Fruit fly (Drosophila melanogaster) whole organism, adult: Measurements from ENCODE around the gene CG32073.
A peak's percentile ranks its signal among the peaks of the same experiment; 100 is the strongest.

Source experiments
- CG11617 ChIP-seq: fragments of 200-800 bp; sonication (Bioruptor generic); optimal IDR thresholded peaks from 2 replicates; lab custom pipeline; 2017; ENCODE audit warnings: mild to moderate bottlenecking, missing biosample characterization, missing genetic modification reagents, missing genetic modification characterization
- CG12768 ChIP-seq: fragments of 200-800 bp; sonication (Bioruptor generic); optimal IDR thresholded peaks from 2 replicates; lab custom pipeline; 2017; ENCODE audit warnings: missing biosample characterization, missing genetic modification characterization, mild to moderate bottlenecking, moderate library complexity, missing genetic modification reagents
- CG14711 ChIP-seq: fragments of 200-800 bp; sonication (Bioruptor generic); optimal IDR thresholded peaks from 2 replicates; lab custom pipeline; 2018; ENCODE audit warnings: missing biosample characterization, mild to moderate bottlenecking, missing genetic modification characterization, moderate library complexity
- CG1620 ChIP-seq: fragments of 200-800 bp; sonication (Bioruptor generic); optimal IDR thresholded peaks from 2 replicates; lab custom pipeline; 2016; ENCODE audit warnings: missing biosample characterization, missing genetic modification characterization
- CG33017 ChIP-seq: fragments of 200-800 bp; sonication (Bioruptor generic); optimal IDR thresholded peaks from 2 replicates; lab custom pipeline; 2018; ENCODE audit warnings: missing biosample characterization, mild to moderate bottlenecking, missing genetic modification characterization, moderate library complexity
- CG5204 ChIP-seq: fragments of 200-800 bp; sonication (Bioruptor generic); optimal IDR thresholded peaks from 2 replicates; lab custom pipeline; 2016; ENCODE audit warnings: missing biosample characterization, missing genetic modification characterization
- CG7045 ChIP-seq: fragments of 200-800 bp; sonication (Bioruptor generic); optimal IDR thresholded peaks from 2 replicates; lab custom pipeline; 2017; ENCODE audit warnings: missing biosample characterization, mild to moderate bottlenecking, missing genetic modification characterization
- CG7101 ChIP-seq: fragments of 200-800 bp; sonication (Bioruptor generic); optimal IDR thresholded peaks from 2 replicates; lab custom pipeline; 2018; ENCODE audit warnings: missing biosample characterization, mild to moderate bottlenecking, missing genetic modification characterization, moderate library complexity
- Clk ChIP-seq: fragments of 200-800 bp; sonication (Bioruptor generic); optimal IDR thresholded peaks from 2 replicates; lab custom pipeline; 2017; ENCODE audit warnings: missing biosample characterization, missing genetic modification characterization
- Crg-1 ChIP-seq: fragments of 200-800 bp; sonication (Bioruptor generic); optimal IDR thresholded peaks from 2 replicates; lab custom pipeline; 2016; ENCODE audit warnings: missing biosample characterization, missing genetic modification characterization
- Hr96 ChIP-seq: fragments of 200-800 bp; sonication (Bioruptor generic); optimal IDR thresholded peaks from 2 replicates; lab custom pipeline; 2016; ENCODE audit warnings: missing biosample characterization, missing genetic modification characterization
- Mnt ChIP-seq: fragments of 200-800 bp; sonication (Bioruptor generic); optimal IDR thresholded peaks from 2 replicates; lab custom pipeline; 2016; ENCODE audit warnings: missing biosample characterization, mild to moderate bottlenecking, missing genetic modification characterization
- bab1 ChIP-seq: fragments of 200-800 bp; sonication (Bioruptor generic); optimal IDR thresholded peaks from 3 replicates; lab custom pipeline; 2019; ENCODE audit warnings: missing biosample characterization, mild to moderate bottlenecking, missing genetic modification characterization, moderate library complexity
- cic ChIP-seq: fragments of 200-800 bp; sonication (Bioruptor generic); optimal IDR thresholded peaks from 2 replicates; lab custom pipeline; 2017; ENCODE audit warnings: missing biosample characterization, mild to moderate bottlenecking, missing genetic modification characterization, moderate library complexity
- cnc ChIP-seq, 2 experiments: fragments of >200 bp; optimal IDR thresholded peaks; 2 replicates each; lab custom pipeline; 2017
- kay ChIP-seq: fragments of 200-800 bp; sonication (Bioruptor generic); peaks from one replicate; lab custom pipeline; 2016; ENCODE audit warnings: missing biosample characterization, missing genetic modification characterization, borderline replicate concordance
- ovo ChIP-seq: fragments of 200-800 bp; sonication (Bioruptor generic); optimal IDR thresholded peaks from 2 replicates; lab custom pipeline; 2016; ENCODE audit warnings: missing biosample characterization, missing genetic modification characterization
- pad ChIP-seq: fragments of 200-800 bp; sonication (Bioruptor generic); optimal IDR thresholded peaks from 3 replicates; lab custom pipeline; 2017; ENCODE audit warnings: missing biosample characterization, missing genetic modification characterization, mild to moderate bottlenecking, moderate library complexity, missing genetic modification reagents
- tj ChIP-seq: fragments of 200-800 bp; sonication (Bioruptor generic); optimal IDR thresholded peaks from 3 replicates; lab custom pipeline; 2017; ENCODE audit warnings: missing biosample characterization, mild to moderate bottlenecking, missing genetic modification characterization, moderate library complexity
- toe ChIP-seq: fragments of 200-800 bp; sonication (Bioruptor generic); optimal IDR thresholded peaks from 2 replicates; lab custom pipeline; 2016; ENCODE audit warnings: missing biosample characterization, missing genetic modification characterization

The CG32073 gene

dm6 chr3L:11096195-11096908 is 11.0 kb downstream of the CG32073 start, which contains the start of the genes CG46439, Iyd and CG33947:
TSS of gene CG46439 (minus strand) at chr3L:11096245.
TSS of gene Iyd (minus strand) at chr3L:11096245.
TSS of gene CG33947 (plus strand) at chr3L:11096496.
- peak; percentile 53 for TF ChIP-seq Mnt
- TF ChIP-seq cic: peak; percentile 33
- TF ChIP-seq pad (GFP tag; lab: Kevin White, UChicago): no peak
- TF ChIP-seq CG12768 (GFP tag; lab: Kevin White, UChicago): peak; percentile 43
- TF ChIP-seq tj (GFP tag; lab: Kevin White, UChicago): peak; percentile 46
- peak; percentile 8 for TF ChIP-seq CG1620 (GFP tag; lab: Kevin White, UChicago)
- peak; percentile 54 for TF ChIP-seq Crg-1 (GFP tag; lab: Kevin White, UChicago)
- no peak for TF ChIP-seq CG5204
- TF ChIP-seq Clk (GFP tag; lab: Kevin White, UChicago): no peak
- TF ChIP-seq CG7101 (tag; lab: Kevin White, UChicago): peak; percentile 29
- TF ChIP-seq bab1: peak; percentile 64

dm6 chr3L:11094279-11094678 is 13.1 kb downstream of the CG32073 start:
- TF ChIP-seq CG33017 (tag; lab: Kevin White, UChicago) (no peak), toe (GFP tag; lab: Kevin White, UChicago) (no peak), Clk (GFP tag; lab: Kevin White, UChicago) (no peak), CG7101 (tag; lab: Kevin White, UChicago) (no peak), cic (no peak), pad (GFP tag; lab: Kevin White, UChicago) (no peak), Crg-1 (GFP tag; lab: Kevin White, UChicago) (no peak), CG12768 (GFP tag; lab: Kevin White, UChicago) (no peak)

DNA sequence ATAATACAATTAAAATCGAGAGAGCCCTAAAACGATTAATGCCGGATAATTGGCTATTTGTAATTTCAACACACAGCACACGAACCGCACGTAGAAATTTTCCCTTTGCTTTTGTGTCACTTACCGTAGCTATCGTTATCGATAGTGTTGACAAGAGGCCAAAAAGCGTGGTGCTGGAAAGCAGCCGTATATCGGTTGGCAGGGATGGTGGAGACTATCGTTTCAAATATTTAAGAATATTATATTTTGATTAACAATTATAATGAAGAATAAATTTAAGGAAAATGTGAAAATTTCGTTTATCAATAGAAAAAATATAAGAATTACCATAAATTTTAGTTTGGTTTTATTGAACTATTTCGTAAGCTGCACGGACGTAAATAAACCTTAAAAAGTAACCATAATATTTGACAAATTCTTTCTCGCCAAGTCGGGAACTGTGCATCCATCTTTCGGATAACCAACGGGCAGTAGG is 14.3 kb downstream of the CG32073 start, which contains the start of gene JIL-1:
Gene JIL-1, minus strand, starts transcription at position 148 of the 475 bp plus-strand sequence.
- TF ChIP-seq CG1620 (GFP tag; lab: Kevin White, UChicago): peak; percentile 83
- TF ChIP-seq pad (GFP tag; lab: Kevin White, UChicago): peak; percentile 75
- TF ChIP-seq cic: no peak
- TF ChIP-seq CG33017 (tag; lab: Kevin White, UChicago): peak; percentile 66
- peak; percentile 55 for TF ChIP-seq CG7045 (GFP tag; lab: Kevin White, UChicago)
- TF ChIP-seq Crg-1 (GFP tag; lab: Kevin White, UChicago): peak; percentile 86
- TF ChIP-seq CG11617: peak; percentile 7
- TF ChIP-seq Mnt: peak; percentile 78
- TF ChIP-seq CG7101 (tag; lab: Kevin White, UChicago): peak; percentile 82
- no peak for TF ChIP-seq tj (GFP tag; lab: Kevin White, UChicago)
- peak; percentile 47 for TF ChIP-seq CG14711 (tag; lab: Kevin White, UChicago)
- peak; percentile 75 for TF ChIP-seq toe (GFP tag; lab: Kevin White, UChicago)
- peak; percentile 57 for TF ChIP-seq ovo
- peak; percentile 69 for TF ChIP-seq CG5204
- peak; percentile 90 for TF ChIP-seq kay
- TF ChIP-seq cnc (optimal IDR thresholded peaks at IDR 0.05; lab: Kevin White, UChicago): no peak
- peak; percentile 80 for TF ChIP-seq bab1
- peak; percentile 76 for TF ChIP-seq CG12768 (GFP tag; lab: Kevin White, UChicago)
- TF ChIP-seq Clk (GFP tag; lab: Kevin White, UChicago): peak; percentile 67
- TF ChIP-seq Hr96 (GFP tag; lab: Kevin White, UChicago): peak; percentile 73

DNA sequence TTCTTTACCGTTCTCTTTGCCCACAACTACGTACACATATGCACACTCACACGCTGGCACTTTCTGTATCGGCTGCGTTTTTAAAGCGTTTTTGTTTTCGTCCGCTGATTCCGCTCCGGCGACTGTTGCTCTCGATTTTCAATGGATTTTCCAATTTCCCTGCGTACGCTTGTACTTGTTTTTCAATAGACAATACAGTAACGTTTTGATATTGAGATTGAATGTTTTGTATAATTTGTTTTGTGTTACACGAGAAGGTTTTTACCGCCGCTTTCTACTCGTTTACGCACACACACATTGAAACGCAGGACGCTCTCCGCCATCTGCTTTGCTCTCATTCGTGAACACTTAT is 14.8 kb downstream of the CG32073 start:
- TF ChIP-seq bab1 (no peak), ovo (no peak), CG5204 (no peak), cic (peak; percentile 3)

dm6 chr3L:11091943-11092609 is 15.3 kb downstream of the CG32073 start:
- TF ChIP-seq Crg-1 (GFP tag; lab: Kevin White, UChicago): peak; percentile 90
- TF ChIP-seq CG7101 (tag; lab: Kevin White, UChicago): peak; percentile 78
- TF ChIP-seq pad (GFP tag; lab: Kevin White, UChicago): peak; percentile 76
- peak; percentile 63 for TF ChIP-seq CG11617
- peak; percentile 50 for TF ChIP-seq CG33017 (tag; lab: Kevin White, UChicago)
- TF ChIP-seq Clk (GFP tag; lab: Kevin White, UChicago): peak; percentile 53
- peak; percentile 24 for TF ChIP-seq CG5204
- no peak for TF ChIP-seq cnc (optimal IDR thresholded peaks at IDR 0.05; lab: Kevin White, UChicago)
- no peak for TF ChIP-seq bab1
- peak; percentile 82 for TF ChIP-seq cic
- peak; percentile 56 for TF ChIP-seq CG7045 (GFP tag; lab: Kevin White, UChicago)
- TF ChIP-seq CG12768 (GFP tag; lab: Kevin White, UChicago): peak; percentile 82
- peak; percentile 79 for TF ChIP-seq CG1620 (GFP tag; lab: Kevin White, UChicago)
- TF ChIP-seq ovo: peak; percentile 7
- peak; percentile 54 for TF ChIP-seq CG14711 (tag; lab: Kevin White, UChicago)
- peak; percentile 75 for TF ChIP-seq toe (GFP tag; lab: Kevin White, UChicago)
- peak; percentile 51 for TF ChIP-seq tj (GFP tag; lab: Kevin White, UChicago)
- peak; percentile 6 for TF ChIP-seq kay
- peak; percentile 70 for TF ChIP-seq Mnt
- peak; percentile 81 for TF ChIP-seq Hr96 (GFP tag; lab: Kevin White, UChicago)
